Fruit fly (Drosophila melanogaster) whole organism, embryonic: Measurements from ENCODE around the gene CG6023.

Source experiments
- Atf6 ChIP-seq: fragments of 200-800 bp; sonication (Bioruptor generic); IDR thresholded peaks from 2 replicates; pipeline ENCODE4 v1.3.6; 2022; ENCODE audit warnings: missing biosample characterization, missing genetic modification characterization
- Awh ChIP-seq: fragments of 200-800 bp; sonication (Bioruptor generic); IDR thresholded peaks from 2 replicates; pipeline ENCODE4, ENCODE4 v1.3.6; 2022; ENCODE audit warnings: missing biosample characterization, missing genetic modification characterization
- B-H2 ChIP-seq: fragments of 200-800 bp; sonication (Bioruptor generic); optimal IDR thresholded peaks from 2 replicates; lab custom pipeline; 2018; ENCODE audit warnings: missing biosample characterization, mild to moderate bottlenecking, missing genetic modification characterization
- Bdp1 ChIP-seq: fragments of 200-800 bp; sonication (Bioruptor generic); optimal IDR thresholded peaks from 3 replicates; lab custom pipeline; 2016; ENCODE audit warnings: missing biosample characterization, missing genetic modification characterization
- Blimp-1 ChIP-seq: fragments of 200-800 bp; sonication (Bioruptor generic); optimal IDR thresholded peaks from 3 replicates; lab custom pipeline; 2018; ENCODE audit warnings: missing biosample characterization, missing genetic modification characterization, mild to moderate bottlenecking, moderate library complexity, missing genetic modification reagents
- CG10979 ChIP-seq: fragments of 200-800 bp; sonication (Bioruptor generic); optimal IDR thresholded peaks from 2 replicates; lab custom pipeline; 2018; ENCODE audit warnings: missing biosample characterization, mild to moderate bottlenecking, missing genetic modification characterization, moderate library complexity
- CG12299 ChIP-seq: fragments of 200-800 bp; sonication (Bioruptor generic); optimal IDR thresholded peaks from 2 replicates; lab custom pipeline; 2018; ENCODE audit warnings: missing biosample characterization, mild to moderate bottlenecking, missing genetic modification characterization
- CG13424 ChIP-seq: fragments of 200-800 bp; sonication (Bioruptor generic); optimal IDR thresholded peaks from 2 replicates; lab custom pipeline; 2019; ENCODE audit warnings: missing biosample characterization, mild to moderate bottlenecking, missing genetic modification characterization, moderate library complexity
- CG14050 ChIP-seq: fragments of 200-800 bp; sonication (Bioruptor generic); IDR thresholded peaks from 3 replicates; pipeline ENCODE4 v1.3.6; 2022; ENCODE audit warnings: missing biosample characterization, missing genetic modification characterization
- CG14965 ChIP-seq: fragments of 200-800 bp; sonication (Bioruptor generic); optimal IDR thresholded peaks from 2 replicates; lab custom pipeline; 2016; ENCODE audit warnings: missing biosample characterization, missing genetic modification characterization, borderline replicate concordance
- CG15601 ChIP-seq: fragments of 200-800 bp; sonication (Bioruptor generic); optimal IDR thresholded peaks from 3 replicates; lab custom pipeline; 2019; ENCODE audit warnings: missing biosample characterization, mild to moderate bottlenecking, missing genetic modification characterization, moderate library complexity
- CG17328 ChIP-seq: fragments of 200-800 bp; sonication (Bioruptor generic); IDR thresholded peaks from 2 replicates; pipeline ENCODE4 v1.3.6; 2022; ENCODE audit warnings: missing biosample characterization, missing genetic modification characterization
- CG17359 ChIP-seq: fragments of 200-800 bp; sonication (Bioruptor generic); optimal IDR thresholded peaks from 3 replicates; lab custom pipeline; 2018; ENCODE audit warnings: missing biosample characterization, mild to moderate bottlenecking, missing genetic modification characterization, moderate library complexity
- CG18476 ChIP-seq: fragments of 200-800 bp; sonication (Bioruptor generic); optimal IDR thresholded peaks from 2 replicates; lab custom pipeline; 2016; ENCODE audit warnings: missing biosample characterization, mild to moderate bottlenecking, missing genetic modification characterization
- CG2875 ChIP-seq: fragments of 200-800 bp; sonication (Bioruptor generic); optimal IDR thresholded peaks from 2 replicates; lab custom pipeline; 2017; ENCODE audit warnings: missing biosample characterization, mild to moderate bottlenecking, missing genetic modification characterization, missing genetic modification reagents
- CG30020 ChIP-seq: fragments of 200-800 bp; optimal IDR thresholded peaks from 2 replicates; lab custom pipeline; 2019; ENCODE audit warnings: missing biosample characterization, mild to moderate bottlenecking, missing genetic modification characterization, moderate library complexity
- CG31224 ChIP-seq: fragments of 200-800 bp; sonication (Bioruptor generic); IDR thresholded peaks from 2 replicates; pipeline ENCODE4 v1.3.6; 2022; ENCODE audit warnings: missing biosample characterization, missing genetic modification characterization
- CG3407 ChIP-seq: fragments of 200-800 bp; sonication (Bioruptor generic); optimal IDR thresholded peaks from 2 replicates; lab custom pipeline; 2018; ENCODE audit warnings: missing biosample characterization, mild to moderate bottlenecking, missing genetic modification characterization
- CG4707 ChIP-seq: fragments of 200-800 bp; sonication (Bioruptor generic); optimal IDR thresholded peaks from 2 replicates; lab custom pipeline; 2018; ENCODE audit warnings: missing biosample characterization, mild to moderate bottlenecking, missing genetic modification characterization, moderate library complexity
- CG6654 ChIP-seq: fragments of 200-800 bp; sonication (Bioruptor generic); optimal IDR thresholded peaks from 2 replicates; lab custom pipeline; 2017; ENCODE audit warnings: missing biosample characterization, mild to moderate bottlenecking, missing genetic modification characterization
- CG7357 ChIP-seq: fragments of 200-800 bp; sonication (Bioruptor generic); IDR thresholded peaks from 3 replicates; pipeline ENCODE4 v1.3.6; 2022; ENCODE audit warnings: missing biosample characterization, missing genetic modification characterization
- CG8924 ChIP-seq: fragments of 200-800 bp; optimal IDR thresholded peaks from 3 replicates; lab custom pipeline; 2019; ENCODE audit warnings: missing biosample characterization, mild to moderate bottlenecking, missing genetic modification characterization, moderate library complexity
- CG8944 ChIP-seq: fragments of 200-800 bp; sonication (Bioruptor generic); optimal IDR thresholded peaks from 3 replicates; lab custom pipeline; 2016; ENCODE audit warnings: missing biosample characterization, missing genetic modification characterization
- CG9797 ChIP-seq: fragments of 200-800 bp; sonication (Bioruptor generic); optimal IDR thresholded peaks from 3 replicates; lab custom pipeline; 2018; ENCODE audit warnings: missing biosample characterization, mild to moderate bottlenecking, missing genetic modification characterization
- HmgZ ChIP-seq: fragments of 200-800 bp; sonication (Bioruptor generic); optimal IDR thresholded peaks from 2 replicates; lab custom pipeline; 2018; ENCODE audit warnings: missing biosample characterization, mild to moderate bottlenecking, missing genetic modification characterization
- Hr78 ChIP-seq, 2 experiments: fragments of 200-800 bp in 1 of 2; fragments of >200 bp in 1 of 2; sonication (Bioruptor generic) in 1 of 2; optimal IDR thresholded peaks; 2 replicates each; lab custom pipeline; 2017 to 2019; ENCODE audit warnings: missing biosample characterization in 2 of 2, missing genetic modification characterization in 2 of 2, mild to moderate bottlenecking in 1 of 2, moderate library complexity in 1 of 2
- Lim3 ChIP-seq: fragments of 200-800 bp; sonication (Bioruptor generic); IDR thresholded peaks from 2 replicates; pipeline ENCODE4 v1.3.6; 2022; ENCODE audit warnings: missing biosample characterization, missing genetic modification characterization
- Mes4 ChIP-seq: fragments of 200-800 bp; sonication (Bioruptor generic); optimal IDR thresholded peaks from 2 replicates; lab custom pipeline; 2016; ENCODE audit warnings: missing biosample characterization, missing genetic modification characterization
- Oli ChIP-seq: fragments of 200-800 bp; sonication (Bioruptor generic); optimal IDR thresholded peaks from 2 replicates; lab custom pipeline; 2018; ENCODE audit warnings: missing biosample characterization, mild to moderate bottlenecking, missing genetic modification characterization, moderate library complexity
- Opbp ChIP-seq: fragments of 200-800 bp; sonication (Bioruptor generic); IDR thresholded peaks from 3 replicates; pipeline ENCODE4 v1.3.6; 2022; ENCODE audit warnings: missing biosample characterization, missing genetic modification characterization; ENCODE audit not compliant: partially characterized antibody
- Optix ChIP-seq: fragments of 200-800 bp; sonication (Bioruptor generic); IDR thresholded peaks from 3 replicates; pipeline ENCODE4 v1.3.6; 2022; ENCODE audit warnings: missing biosample characterization, missing genetic modification characterization
- Trl ChIP-seq, 3 experiments: fragments of >200 bp in 2 of 3; fragments of 200-800 bp in 1 of 3; sonication (Bioruptor generic) in 1 of 3; optimal IDR thresholded peaks; 2 replicates in 1 of 3; 3 replicates in 2 of 3; lab custom pipeline; 2016 to 2017; ENCODE audit warnings: missing biosample characterization in 1 of 3, missing genetic modification characterization in 1 of 3
- Xrp1 ChIP-seq: fragments of 200-800 bp; sonication (Bioruptor generic); IDR thresholded peaks from 2 replicates; pipeline ENCODE4 v1.3.6; 2022; ENCODE audit warnings: missing biosample characterization, missing genetic modification characterization
- ac ChIP-seq: fragments of 200-800 bp; sonication (Bioruptor generic); optimal IDR thresholded peaks from 3 replicates; lab custom pipeline; 2017; ENCODE audit warnings: missing biosample characterization, mild to moderate bottlenecking, missing genetic modification characterization
- aop ChIP-seq: fragments of 200-800 bp; sonication (Bioruptor generic); IDR thresholded peaks from 2 replicates; pipeline ENCODE4 v1.3.6; 2022; ENCODE audit warnings: missing biosample characterization, missing genetic modification characterization
- cato ChIP-seq: fragments of 200-800 bp; sonication (Bioruptor generic); optimal IDR thresholded peaks from 2 replicates; lab custom pipeline; 2016; ENCODE audit warnings: missing biosample characterization, missing genetic modification characterization, borderline replicate concordance
- croc ChIP-seq: fragments of 200-800 bp; sonication (Bioruptor generic); conservative IDR thresholded peaks from 3 replicates; pipeline ENCODE4 v1.3.6; 2022; ENCODE audit warnings: missing biosample characterization, missing genetic modification characterization
- cwo ChIP-seq: fragments of 200-800 bp; sonication (Bioruptor generic); optimal IDR thresholded peaks from 3 replicates; lab custom pipeline; 2017; ENCODE audit warnings: missing biosample characterization, missing genetic modification characterization, mild to moderate bottlenecking, moderate library complexity, missing genetic modification reagents
- her ChIP-seq: fragments of 200-800 bp; sonication (Bioruptor generic); optimal IDR thresholded peaks from 2 replicates; lab custom pipeline; 2016; ENCODE audit warnings: missing biosample characterization, missing genetic modification characterization
- hth ChIP-seq: fragments of >200 bp; optimal IDR thresholded peaks from 2 replicates; lab custom pipeline; 2017; ENCODE audit warnings: inconsistent platforms
- onecut ChIP-seq: fragments of 200-800 bp; sonication (Bioruptor generic); IDR thresholded peaks from 2 replicates; pipeline ENCODE4 v1.3.6; 2022; ENCODE audit warnings: missing biosample characterization, missing genetic modification characterization
- pnt ChIP-seq: fragments of 200-800 bp; sonication (Bioruptor generic); optimal IDR thresholded peaks from 3 replicates; lab custom pipeline; 2016; ENCODE audit warnings: missing biosample characterization, missing genetic modification characterization
- psq ChIP-seq: fragments of 200-800 bp; sonication (Bioruptor generic); optimal IDR thresholded peaks from 2 replicates; lab custom pipeline; 2017; ENCODE audit warnings: missing biosample characterization, missing genetic modification characterization
- slp2 ChIP-seq: fragments of 200-800 bp; sonication (Bioruptor generic); optimal IDR thresholded peaks from 2 replicates; lab custom pipeline; 2016; ENCODE audit warnings: missing biosample characterization, missing genetic modification characterization
- tio ChIP-seq: fragments of 200-800 bp; sonication (Bioruptor generic); optimal IDR thresholded peaks from 2 replicates; lab custom pipeline; 2017; ENCODE audit warnings: missing biosample characterization, missing genetic modification characterization, inconsistent platforms
- trh ChIP-seq: fragments of 200-800 bp; sonication (Bioruptor generic); optimal IDR thresholded peaks from 2 replicates; lab custom pipeline; 2016; ENCODE audit warnings: missing biosample characterization, missing genetic modification characterization
- twi ChIP-seq: fragments of 200-800 bp; optimal IDR thresholded peaks from 2 replicates; lab custom pipeline; 2019; ENCODE audit warnings: missing biosample characterization, mild to moderate bottlenecking, missing genetic modification characterization, moderate library complexity
- wek ChIP-seq: fragments of 200-800 bp; sonication (Bioruptor generic); optimal IDR thresholded peaks from 3 replicates; lab custom pipeline; 2018; ENCODE audit warnings: missing biosample characterization, mild to moderate bottlenecking, missing genetic modification characterization, moderate library complexity

Gene CG6023

DNA sequence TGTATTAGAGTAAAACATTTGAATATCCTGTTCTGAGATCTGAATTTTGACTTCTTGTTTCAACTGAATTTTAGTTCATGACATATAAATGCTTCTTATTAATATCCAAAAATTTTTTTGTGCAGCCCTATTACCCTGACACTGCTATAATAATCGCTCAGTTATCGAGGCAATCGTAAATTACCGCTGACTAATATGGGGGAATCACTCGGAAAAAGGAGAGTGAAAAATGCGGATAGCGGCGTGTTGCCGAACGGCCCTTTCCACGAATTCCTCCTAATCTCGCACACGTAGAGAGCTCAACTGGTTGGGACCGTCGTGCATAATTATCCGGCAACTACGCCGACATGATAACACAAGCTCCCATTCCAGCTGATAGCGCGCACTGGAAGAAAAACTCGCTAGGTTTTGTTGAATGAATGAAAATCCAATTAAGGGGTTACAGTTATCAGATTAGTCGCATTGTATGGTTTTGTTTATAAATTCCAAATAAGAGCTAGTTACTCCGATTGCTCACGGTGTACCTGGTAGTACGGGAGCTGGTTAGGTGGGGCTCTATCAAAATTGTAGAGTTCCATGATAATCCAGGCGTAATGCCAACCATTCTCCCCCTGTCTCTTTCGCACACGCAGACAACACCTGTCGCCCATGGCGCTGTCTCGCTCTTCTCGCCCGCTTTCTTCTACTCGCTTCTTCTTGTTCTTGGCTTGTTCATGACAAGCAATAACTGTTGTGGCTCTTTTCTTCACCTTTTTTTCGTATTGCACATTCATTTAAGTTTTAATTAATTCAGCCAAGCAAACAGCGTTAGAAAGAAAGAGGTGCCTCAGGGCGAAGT, 47.0 kb upstream of the CG6023 start (continued):
- TF ChIP-seq cwo (GFP tag; lab: Kevin White, UChicago) = peak; percentile 83
- TF ChIP-seq aop (GFP tag; lab: Robert Waterston, UW) = 0 out of 2 replicates have a peak, but pooled peaks have one; percentile 63
- TF ChIP-seq CG8944 (GFP tag; lab: Kevin White, UChicago) = peak; percentile 54
- TF ChIP-seq Atf6 = peak; percentile 75
- peak; percentile 66 for TF ChIP-seq pnt (GFP tag; lab: Kevin White, UChicago)
- TF ChIP-seq Opbp = no peak
- no peak for TF ChIP-seq psq (GFP tag; lab: Kevin White, UChicago)
- no peak for TF ChIP-seq CG30020
- peak; percentile 60 for TF ChIP-seq onecut (GFP tag; lab: Robert Waterston, UW)
- peak; percentile 53 for TF ChIP-seq CG8924
- TF ChIP-seq CG13424 (tag; lab: Kevin White, UChicago) = peak; percentile 59
- TF ChIP-seq CG31224 (GFP tag; lab: Robert Waterston, UW) = peak; percentile 70
- TF ChIP-seq slp2 (GFP tag; lab: Kevin White, UChicago) = peak; percentile 49
- no peak for TF ChIP-seq CG3407 (GFP tag; lab: Kevin White, UChicago)
- TF ChIP-seq CG14965 = no peak
- no peak for TF ChIP-seq tio (GFP tag; lab: Kevin White, UChicago)
- TF ChIP-seq CG12299 (tag; lab: Kevin White, UChicago) = peak; percentile 41
- TF ChIP-seq croc (GFP tag; lab: Robert Waterston, UW) = peak; percentile 12; the same call in 1 of the 3 replicates
- peak; percentile 55 for TF ChIP-seq Blimp-1 (GFP tag; lab: Kevin White, UChicago)
- TF ChIP-seq Optix (GFP tag; lab: Robert Waterston, UW) = peak; percentile 73; the same call in 2 of the 3 replicates
- TF ChIP-seq trh (GFP tag; lab: Kevin White, UChicago) = no peak
- peak; percentile 82 for TF ChIP-seq her (GFP tag; lab: Kevin White, UChicago)
- TF ChIP-seq cato = no peak
- TF ChIP-seq CG6654 = peak; percentile 41
- no peak for TF ChIP-seq Trl (optimal IDR thresholded peaks at IDR 0.05; lab: Kevin White, UChicago)
- TF ChIP-seq Trl (GFP tag; optimal IDR thresholded peaks at IDR 0.05; lab: Kevin White, UChicago) = peak; percentile 72
- TF ChIP-seq CG17359 (tag; lab: Kevin White, UChicago) = peak; percentile 70
- peak; percentile 38 for TF ChIP-seq wek (GFP tag; lab: Kevin White, UChicago)
- peak; percentile 74 for TF ChIP-seq Xrp1 (GFP tag; lab: Robert Waterston, UW)
- TF ChIP-seq CG10979 = peak; percentile 56
- peak; percentile 6 for TF ChIP-seq Mes4 (GFP tag; lab: Kevin White, UChicago)
- peak; percentile 83 for TF ChIP-seq HmgZ (tag; lab: Kevin White, UChicago)
- peak; percentile 63 for TF ChIP-seq B-H2 (GFP tag; lab: Kevin White, UChicago)
- peak; percentile 32 for TF ChIP-seq CG15601 (tag; lab: Kevin White, UChicago)
- peak; percentile 44 for TF ChIP-seq CG2875 (GFP tag; lab: Kevin White, UChicago)
- TF ChIP-seq CG9797 (GFP tag; lab: Kevin White, UChicago) = no peak
- peak; percentile 59 for TF ChIP-seq CG4707 (GFP tag; lab: Kevin White, UChicago)
- peak; percentile 82 for TF ChIP-seq CG17328
- TF ChIP-seq hth (lab: Kevin White, UChicago) = no peak
- no peak for TF ChIP-seq twi (tag; lab: Kevin White, UChicago)
- peak; percentile 56 for TF ChIP-seq Awh (GFP tag; lab: Robert Waterston, UW)
- peak in 1 of 2 experiments; percentile 21 for TF ChIP-seq Hr78 (GFP tag; optimal IDR thresholded peaks at IDR 0.05; lab: Kevin White, UChicago)
- TF ChIP-seq Lim3 (GFP tag; lab: Robert Waterston, UW) = peak; percentile 6; the same call in 1 of the 2 replicates
- TF ChIP-seq CG7357 = no peak
- TF ChIP-seq ac = no peak
- peak; percentile 9 for TF ChIP-seq Oli (tag; lab: Kevin White, UChicago)
- TF ChIP-seq Bdp1 (GFP tag; lab: Kevin White, UChicago) = peak; percentile 42
- peak; percentile 41; the same call in 2 of the 3 replicates for TF ChIP-seq CG14050
- no peak for TF ChIP-seq CG18476 (GFP tag; lab: Kevin White, UChicago)
